Worm (Caenorhabditis elegans) whole organism, L4 larva: ENCODE results near the gene C25F9.5.

Experiments used
- D1046.2 ChIP-seq: fragments of 200-800 bp; sonication (Bioruptor generic); IDR thresholded peaks from 2 replicates; pipeline ENCODE4 v1.3.6; 2022; ENCODE audit warnings: missing genetic modification characterization, missing compliant biosample characterization
- F10B5.3 ChIP-seq: sonication (generic microtip); optimal IDR thresholded peaks from 2 replicates; lab custom pipeline; 2016; ENCODE audit warnings: mild to moderate bottlenecking, missing genetic modification characterization, missing compliant biosample characterization
- F44E2.7 ChIP-seq: fragments of 200-800 bp; sonication (Bioruptor generic); IDR thresholded peaks from 2 replicates; pipeline ENCODE4 v2.1.2; 2022; ENCODE audit warnings: missing genetic modification characterization, missing compliant biosample characterization
- Y48G9A.11 ChIP-seq: fragments of 200-800 bp; sonication (Bioruptor generic); IDR thresholded peaks from 2 replicates; pipeline ENCODE4 v1.3.6; 2022; ENCODE audit warnings: missing genetic modification reagents, missing genetic modification characterization, missing compliant biosample characterization
- ZK546.5 ChIP-seq, 2 experiments: sonication (generic microtip); optimal IDR thresholded peaks; 2 replicates each; lab custom pipeline; 2017; ENCODE audit warnings: missing biosample characterization in 2 of 2, missing genetic modification characterization in 2 of 2
- aha-1 ChIP-seq: fragments of 150-350 bp; peaks from one replicate; lab custom pipeline; 2014; ENCODE audit warnings: missing biosample characterization, missing genetic modification characterization
- ceh-62 ChIP-seq: sonication (generic microtip); optimal IDR thresholded peaks from 2 replicates; lab custom pipeline; 2017; ENCODE audit warnings: missing biosample characterization, missing genetic modification characterization
- ces-1 ChIP-seq: fragments of 150-350 bp; sonication (generic microtip); optimal IDR thresholded peaks from 4 replicates; lab custom pipeline; 2014; ENCODE audit warnings: missing biosample characterization, missing genetic modification reagents, missing genetic modification characterization
- cey-2 ChIP-seq: sonication (generic microtip); optimal IDR thresholded peaks from 3 replicates; lab custom pipeline; 2017; ENCODE audit warnings: missing genetic modification characterization, mild to moderate bottlenecking, missing compliant biosample characterization, antibody characterized with exemption, borderline replicate concordance; ENCODE audit not compliant: insufficient read depth
- daf-16 ChIP-seq, 3 experiments: sonication (generic microtip); optimal IDR thresholded peaks; 2 replicates each; lab custom pipeline; 2016 to 2017; ENCODE audit warnings: missing genetic modification characterization in 3 of 3, missing genetic modification reagents in 3 of 3, mild to moderate bottlenecking in 2 of 3, missing compliant biosample characterization in 2 of 3, missing biosample characterization in 1 of 3, moderate library complexity in 1 of 3
- dmd-6 ChIP-seq: fragments of 200-800 bp; sonication (Bioruptor generic); IDR thresholded peaks from 2 replicates; pipeline ENCODE4 v1.3.6; 2022; ENCODE audit warnings: missing genetic modification reagents, missing genetic modification characterization, missing compliant biosample characterization
- dve-1 ChIP-seq: sonication (generic microtip); optimal IDR thresholded peaks from 2 replicates; lab custom pipeline; 2017; ENCODE audit warnings: antibody characterized with exemption, mild to moderate bottlenecking, missing genetic modification characterization, missing compliant biosample characterization; ENCODE audit not compliant: insufficient read depth
- egl-43 ChIP-seq: fragments of 200-800 bp; sonication (Bioruptor generic); IDR thresholded peaks from 2 replicates; pipeline ENCODE4 v1.3.6; 2022; ENCODE audit warnings: missing genetic modification reagents, missing genetic modification characterization, missing compliant biosample characterization
- gei-8 ChIP-seq: fragments of 200-800 bp; sonication (Bioruptor generic); optimal IDR thresholded peaks from 2 replicates; lab custom pipeline; 2018; ENCODE audit warnings: mild to moderate bottlenecking, missing genetic modification characterization, missing compliant biosample characterization
- hlh-11 ChIP-seq: fragments of 200-800 bp; sonication (Bioruptor generic); optimal IDR thresholded peaks from 2 replicates; lab custom pipeline; 2018; ENCODE audit warnings: mild to moderate bottlenecking, missing genetic modification characterization, missing compliant biosample characterization
- jun-1 ChIP-seq: fragments of 150-350 bp; optimal IDR thresholded peaks from 2 replicates; lab custom pipeline; 2014; ENCODE audit warnings: missing biosample characterization, missing genetic modification reagents, missing genetic modification characterization
- lin-1 ChIP-seq: fragments of 200-800 bp; sonication (Bioruptor generic); IDR thresholded peaks from 2 replicates; pipeline ENCODE4 v1.3.6; 2022; ENCODE audit warnings: missing genetic modification reagents, missing genetic modification characterization, missing compliant biosample characterization
- madf-9 ChIP-seq: fragments of 200-800 bp; sonication (Bioruptor generic); conservative IDR thresholded peaks from 2 replicates; pipeline ENCODE4 v1.3.6; 2022; ENCODE audit warnings: missing genetic modification reagents, missing genetic modification characterization, missing compliant biosample characterization
- mes-2 ChIP-seq: sonication (generic microtip); optimal IDR thresholded peaks from 2 replicates; lab custom pipeline; 2016; ENCODE audit warnings: missing genotype, mild to moderate bottlenecking, missing genetic modification characterization, missing compliant biosample characterization; ENCODE audit not compliant: poor library complexity, severe bottlenecking
- nhr-28 ChIP-seq: fragments of 150-350 bp; optimal IDR thresholded peaks from 2 replicates; lab custom pipeline; 2014; ENCODE audit warnings: missing biosample characterization, missing genetic modification characterization
- nhr-76 ChIP-seq: fragments of 150-350 bp; optimal IDR thresholded peaks from 2 replicates; lab custom pipeline; 2014; ENCODE audit warnings: missing biosample characterization, missing genetic modification characterization
- php-3 ChIP-seq: fragments of 200-800 bp; sonication (Bioruptor generic); IDR thresholded peaks from 2 replicates; pipeline ENCODE4 v1.3.6; 2022; ENCODE audit warnings: missing genetic modification reagents, missing genetic modification characterization, missing compliant biosample characterization
- pqm-1 ChIP-seq: sonication (generic microtip); optimal IDR thresholded peaks from 2 replicates; lab custom pipeline; 2017; ENCODE audit warnings: missing biosample characterization, missing genetic modification characterization
- snpc-1.2 ChIP-seq: fragments of 200-800 bp; sonication (Bioruptor generic); IDR thresholded peaks from 2 replicates; pipeline ENCODE4 v1.3.6; 2022; ENCODE audit warnings: missing genetic modification reagents, missing genetic modification characterization, missing compliant biosample characterization
- snpc-4 ChIP-seq: fragments of 150-350 bp; optimal IDR thresholded peaks from 2 replicates; lab custom pipeline; 2014; ENCODE audit warnings: missing biosample characterization, missing genetic modification characterization
- tag-97 ChIP-seq: fragments of 200-800 bp; sonication (Bioruptor generic); IDR thresholded peaks from 2 replicates; pipeline ENCODE4 v1.3.6; 2022; ENCODE audit warnings: missing genetic modification characterization, missing compliant biosample characterization
- unc-39 ChIP-seq: sonication (generic microtip); optimal IDR thresholded peaks from 2 replicates; lab custom pipeline; 2017; ENCODE audit warnings: missing biosample characterization, missing genetic modification characterization
- zip-2 ChIP-seq: fragments of 150-350 bp; optimal IDR thresholded peaks from 2 replicates; lab custom pipeline; 2014; ENCODE audit warnings: missing biosample characterization, missing genetic modification characterization

The C25F9.5 gene

DNA sequence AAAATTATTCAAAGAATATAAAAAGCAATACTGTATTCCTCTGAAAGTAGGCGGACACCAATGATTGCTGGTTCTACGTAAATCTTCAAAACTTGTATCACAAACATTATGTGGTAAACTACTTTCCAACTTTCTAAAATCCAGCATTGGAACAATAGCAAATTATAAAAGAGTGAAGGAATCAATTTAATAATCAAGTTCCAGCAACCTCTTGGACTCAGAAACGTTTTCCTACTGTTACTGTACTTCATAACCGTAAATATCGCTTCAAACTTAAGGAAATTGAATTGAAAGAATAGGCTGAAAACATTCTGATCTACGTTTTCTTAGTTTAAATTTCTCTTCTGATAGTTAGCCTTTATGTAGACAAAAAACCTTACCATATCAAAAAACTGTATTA, 7.0 kb downstream of the C25F9.5 start:
- TF ChIP-seq snpc-1.2 (GFP tag; lab: Robert Waterston, UW): no peak
- no peak for TF ChIP-seq D1046.2
- peak; percentile 60 for TF ChIP-seq aha-1 (tag; lab: Kevin White, UChicago)
- TF ChIP-seq unc-39 (tag; lab: Kevin White, UChicago): no peak
- no peak for TF ChIP-seq cey-2 (tag; lab: Kevin White, UChicago)

DNA sequence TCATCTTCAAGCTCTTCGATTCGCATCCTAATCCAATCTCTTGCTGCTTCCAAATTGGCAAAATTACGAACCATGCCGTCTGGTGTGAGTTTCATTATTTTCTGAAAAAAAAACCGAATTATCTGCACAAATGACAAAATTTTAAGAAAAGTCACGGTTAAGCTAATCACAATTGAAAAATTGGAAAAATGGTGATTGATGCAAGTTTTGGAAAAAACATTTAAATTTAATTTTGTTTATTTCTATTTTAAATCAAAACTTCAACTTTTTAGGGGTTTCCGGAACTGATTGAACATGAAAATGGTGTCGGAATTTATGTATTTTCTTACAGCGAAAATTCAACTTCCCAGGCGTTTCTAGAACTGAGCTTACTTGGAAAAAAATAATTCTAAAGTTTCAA, 7.8 kb downstream of the C25F9.5 start, which contains the start of gene C25F9.12:
Gene C25F9.12 (minus strand): TSS at position 101 of the 400 bp plus-strand sequence.
- no peak for TF ChIP-seq egl-43 (GFP tag; lab: Robert Waterston, UW)
- no peak for TF ChIP-seq ZK546.5 (tag; optimal IDR thresholded peaks at IDR 0.05; lab: Kevin White, UChicago)
- TF ChIP-seq snpc-1.2 (GFP tag; lab: Robert Waterston, UW): no peak

DNA sequence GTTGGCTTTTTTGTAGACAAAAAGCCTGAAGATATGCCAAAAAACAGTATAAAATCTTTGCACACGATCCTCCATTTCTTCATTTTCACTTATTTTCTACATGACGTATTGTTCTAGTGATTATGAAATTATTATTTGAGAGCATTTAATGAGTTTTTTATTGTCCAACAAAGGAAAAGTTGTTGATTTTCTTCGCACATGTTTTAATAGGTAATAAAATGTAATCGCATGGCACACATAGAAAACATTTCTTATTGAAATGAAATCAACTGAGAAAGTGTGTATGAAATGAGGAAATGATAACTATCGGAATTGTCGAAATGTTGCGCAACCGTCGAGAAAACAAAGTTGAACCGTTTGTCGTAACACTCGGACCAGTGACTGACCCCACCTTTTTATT, 9.2 kb downstream of the C25F9.5 start:
- TF ChIP-seq nhr-28 (tag; lab: Kevin White, UChicago): peak; percentile 5
- TF ChIP-seq ces-1 (GFP tag; lab: Kevin White, UChicago): no peak
- peak; percentile 50 for TF ChIP-seq zip-2 (tag; lab: Kevin White, UChicago)
- TF ChIP-seq dve-1 (tag; lab: Kevin White, UChicago): peak; percentile 48
- no peak for TF ChIP-seq ceh-62 (tag; lab: Kevin White, UChicago)
- TF ChIP-seq php-3 (GFP tag; lab: Robert Waterston, UW): peak; percentile 97
- no peak for TF ChIP-seq F44E2.7 (GFP tag; lab: Robert Waterston, UW)
- no peak for TF ChIP-seq daf-16 (GFP tag; optimal IDR thresholded peaks at IDR 0.05; lab: Kevin White, UChicago)
- peak; percentile 79 for TF ChIP-seq daf-16 (tag; optimal IDR thresholded peaks at IDR 0.05; lab: Kevin White, UChicago)
- TF ChIP-seq F10B5.3 (tag; lab: Kevin White, UChicago): no peak
- TF ChIP-seq mes-2 (tag; lab: Kevin White, UChicago): no peak
- peak; percentile 23 for TF ChIP-seq pqm-1 (tag; lab: Kevin White, UChicago)
- no peak for TF ChIP-seq nhr-76 (tag; lab: Kevin White, UChicago)
- peak; percentile 28 for TF ChIP-seq hlh-11 (tag; lab: Kevin White, UChicago)
- TF ChIP-seq D1046.2: no peak

DNA sequence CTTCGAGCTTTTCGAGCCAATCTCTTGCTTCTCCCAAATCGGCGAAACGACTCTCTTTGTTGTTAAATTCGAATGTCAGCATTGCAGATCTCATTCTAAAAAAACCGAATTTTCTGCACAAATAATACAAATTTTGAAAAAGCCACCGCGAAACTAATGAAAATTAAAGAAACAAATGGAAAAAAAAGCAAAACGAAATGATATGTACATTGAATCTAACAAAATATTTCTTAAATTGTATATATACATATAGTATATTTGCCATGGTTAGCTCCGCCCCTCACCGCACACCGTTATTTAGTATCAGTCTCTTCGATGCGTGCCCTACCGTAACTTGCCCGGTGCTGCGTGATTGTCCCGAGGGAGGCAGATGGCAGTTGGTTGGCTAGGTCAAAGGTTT, 10.0 kb downstream of the C25F9.5 start, which contains the start of gene srw-86:
Gene srw-86 (minus strand): TSS at position 101 of the 400 bp plus-strand sequence.
- TF ChIP-seq daf-16 (GFP tag; optimal IDR thresholded peaks at IDR 0.05; lab: Kevin White, UChicago) (no peak), daf-16 (tag; optimal IDR thresholded peaks at IDR 0.05; lab: Kevin White, UChicago) (no peak), Y48G9A.11 (GFP tag; lab: Robert Waterston, UW) (no peak), gei-8 (GFP tag; lab: Kevin White, UChicago) (no peak), snpc-4 (no peak), dmd-6 (no peak), nhr-76 (tag; lab: Kevin White, UChicago) (no peak), lin-1 (GFP tag; lab: Robert Waterston, UW) (no peak), madf-9 (GFP tag; lab: Robert Waterston, UW) (no peak)
- TF ChIP-seq, all 104 proteins: peak for 0

DNA sequence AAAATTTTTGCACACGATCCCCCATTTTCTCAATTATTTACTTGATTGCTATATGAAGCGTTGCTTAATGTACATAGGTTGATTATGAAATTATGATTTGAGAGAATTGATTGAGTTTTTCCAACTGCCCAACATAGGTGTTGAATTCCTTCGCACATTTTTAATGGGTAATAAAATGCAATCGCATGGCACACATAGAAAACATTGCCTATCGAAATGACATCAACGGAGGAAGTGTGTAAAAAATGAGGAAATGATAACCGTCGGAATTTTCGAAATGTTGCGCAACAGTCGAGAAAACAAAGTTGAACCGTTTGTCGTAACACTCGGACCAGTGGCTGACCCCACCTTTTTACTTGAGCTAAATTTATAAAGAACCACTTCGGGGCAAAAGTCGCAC, 11.4 kb downstream of the C25F9.5 start:
- peak; percentile 3 for TF ChIP-seq zip-2 (tag; lab: Kevin White, UChicago)
- TF ChIP-seq php-3 (GFP tag; lab: Robert Waterston, UW): peak; percentile 92

DNA sequence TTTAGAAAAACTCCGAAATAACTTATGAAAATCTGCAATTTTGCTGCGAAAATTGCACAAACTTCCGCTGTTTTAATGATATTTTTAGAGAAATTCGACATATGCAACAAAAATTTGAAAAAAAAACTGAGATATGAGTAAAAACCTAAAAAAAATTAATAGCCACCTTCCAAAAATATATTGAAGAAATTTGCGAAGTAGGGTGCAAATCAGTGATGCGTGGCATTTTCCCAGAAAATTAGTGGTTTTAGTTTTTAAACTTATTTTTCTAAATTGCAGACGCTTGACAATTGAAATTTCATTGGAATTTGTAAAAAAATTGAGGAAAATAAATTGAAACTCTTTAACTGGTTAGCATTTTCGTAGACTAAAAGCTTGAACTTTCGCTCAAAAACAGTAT, 11.8 kb downstream of the C25F9.5 start, which contains the start of gene C25F9.13:
Gene C25F9.13 (minus strand): TSS at position 101 of the 400 bp plus-strand sequence.
- TF ChIP-seq jun-1 (tag; lab: Kevin White, UChicago) (no peak), tag-97 (GFP tag; lab: Robert Waterston, UW) (no peak), zip-2 (tag; lab: Kevin White, UChicago) (no peak)
